Worm (Caenorhabditis elegans) whole organism, mixed stage, embryonic: Measurements from ENCODE around the gene his-5.

Experiments
- M03D4.4 ChIP-seq: sonication (generic microtip); optimal IDR thresholded peaks from 2 replicates; lab custom pipeline; 2017; ENCODE audit warnings: mild to moderate bottlenecking, missing genetic modification characterization, missing compliant biosample characterization
- blmp-1 ChIP-seq: fragments of 150-350 bp; optimal IDR thresholded peaks from 2 replicates; lab custom pipeline; 2014; ENCODE audit warnings: missing biosample characterization, missing genetic modification characterization
- ceh-39 ChIP-seq: fragments of 150-350 bp; optimal IDR thresholded peaks from 2 replicates; lab custom pipeline; 2014; ENCODE audit warnings: missing biosample characterization, missing genetic modification characterization
- ceh-43 ChIP-seq: fragments of 200-800 bp; sonication (Bioruptor generic); optimal IDR thresholded peaks from 2 replicates; lab custom pipeline; 2018; ENCODE audit warnings: mild to moderate bottlenecking, missing genetic modification characterization, moderate library complexity, missing compliant biosample characterization
- ces-1 ChIP-seq: fragments of 150-350 bp; optimal IDR thresholded peaks from 2 replicates; lab custom pipeline; 2014; ENCODE audit warnings: missing biosample characterization, missing genetic modification reagents, missing genetic modification characterization
- drap-1 ChIP-seq: fragments of 200-800 bp; sonication (Bioruptor generic); optimal IDR thresholded peaks from 3 replicates; lab custom pipeline; 2018; ENCODE audit warnings: mild to moderate bottlenecking, missing genetic modification characterization, missing compliant biosample characterization
- elt-1 ChIP-seq: sonication (generic microtip); optimal IDR thresholded peaks from 2 replicates; lab custom pipeline; 2017; ENCODE audit warnings: missing genetic modification characterization, mild to moderate bottlenecking, missing compliant biosample characterization, antibody characterized with exemption, moderate library complexity, borderline replicate concordance; ENCODE audit not compliant: insufficient read depth
- elt-3 ChIP-seq: fragments of 150-350 bp; optimal IDR thresholded peaks from 2 replicates; lab custom pipeline; 2014; ENCODE audit warnings: missing biosample characterization, missing genetic modification characterization
- flh-1 ChIP-seq: fragments of 200-800 bp; sonication (Bioruptor generic); optimal IDR thresholded peaks from 2 replicates; lab custom pipeline; 2018; ENCODE audit warnings: mild to moderate bottlenecking, missing genetic modification characterization, moderate library complexity, missing compliant biosample characterization
- hlh-1 ChIP-seq: fragments of 150-350 bp; optimal IDR thresholded peaks from 2 replicates; lab custom pipeline; 2014; ENCODE audit warnings: missing biosample characterization, missing genetic modification reagents, missing genetic modification characterization
- lin-13 ChIP-seq: fragments of 150-350 bp; optimal IDR thresholded peaks from 2 replicates; lab custom pipeline; 2014; ENCODE audit warnings: missing biosample characterization, missing genetic modification characterization
- lin-32 ChIP-seq: fragments of 200-800 bp; sonication (Bioruptor generic); optimal IDR thresholded peaks from 2 replicates; lab custom pipeline; 2018; ENCODE audit warnings: mild to moderate bottlenecking, missing genetic modification characterization, missing compliant biosample characterization
- lsy-2 ChIP-seq: fragments of 150-350 bp; optimal IDR thresholded peaks from 2 replicates; lab custom pipeline; 2014; ENCODE audit warnings: missing biosample characterization, missing genetic modification characterization
- mab-5 ChIP-seq: fragments of 150-350 bp; optimal IDR thresholded peaks from 2 replicates; lab custom pipeline; 2014; ENCODE audit warnings: missing biosample characterization, missing genetic modification characterization
- mep-1 ChIP-seq: fragments of 150-350 bp; optimal IDR thresholded peaks from 2 replicates; lab custom pipeline; 2017; ENCODE audit warnings: missing biosample characterization, missing genetic modification reagents, missing genetic modification characterization, inconsistent platforms
- nhr-12 ChIP-seq: fragments of 150-350 bp; optimal IDR thresholded peaks from 2 replicates; lab custom pipeline; 2014; ENCODE audit warnings: missing biosample characterization, missing genetic modification characterization
- nhr-237 ChIP-seq: fragments of 150-350 bp; optimal IDR thresholded peaks from 2 replicates; lab custom pipeline; 2014; ENCODE audit warnings: missing biosample characterization, missing genetic modification characterization
- nhr-28 ChIP-seq: fragments of 150-350 bp; optimal IDR thresholded peaks from 2 replicates; lab custom pipeline; 2014; ENCODE audit warnings: missing biosample characterization, missing genetic modification characterization
- nhr-76 ChIP-seq: sonication (generic microtip); optimal IDR thresholded peaks from 2 replicates; lab custom pipeline; 2017; ENCODE audit warnings: missing biosample characterization, missing genetic modification characterization
- snpc-4 ChIP-seq: fragments of 150-350 bp; optimal IDR thresholded peaks from 2 replicates; lab custom pipeline; 2014; ENCODE audit warnings: missing biosample characterization, missing genetic modification characterization
- sptf-1 ChIP-seq: sonication (generic microtip); optimal IDR thresholded peaks from 2 replicates; lab custom pipeline; 2017; ENCODE audit warnings: mild to moderate bottlenecking, missing genetic modification characterization, moderate library complexity, missing compliant biosample characterization
- tbx-8 ChIP-seq: fragments of 200-800 bp; sonication (Bioruptor generic); optimal IDR thresholded peaks from 2 replicates; lab custom pipeline; 2018; ENCODE audit warnings: mild to moderate bottlenecking, missing genetic modification characterization, moderate library complexity, missing compliant biosample characterization
- unc-120 ChIP-seq: sonication (generic microtip); optimal IDR thresholded peaks from 2 replicates; lab custom pipeline; 2017; ENCODE audit warnings: missing genetic modification characterization, missing compliant biosample characterization; ENCODE audit not compliant: poor library complexity, severe bottlenecking
- zip-8 ChIP-seq: fragments of 150-350 bp; optimal IDR thresholded peaks from 2 replicates; lab custom pipeline; 2014; ENCODE audit warnings: missing biosample characterization, missing genetic modification characterization

Gene his-5

ce11 chrV:8545531-8546224 lies 10.7 kb downstream of the his-5 start, which contains the start of the genes slc-17.8 and asns-1:
Gene slc-17.8 (minus strand): TSS chrV:8545581.
Gene asns-1 (plus strand): TSS chrV:8546174.
- TF ChIP-seq ceh-43 (GFP tag; lab: Kevin White, UChicago) (no peak), lin-13 (tag; lab: Kevin White, UChicago) (no peak), ceh-39 (tag; lab: Kevin White, UChicago) (no peak), snpc-4 (no peak), zip-8 (tag; lab: Kevin White, UChicago) (no peak), lin-32 (GFP tag; lab: Kevin White, UChicago) (no peak), lsy-2 (no peak), unc-120 (tag; lab: Kevin White, UChicago) (peak; percentile 37), elt-1 (tag; lab: Kevin White, UChicago) (no peak)

ce11 chrV:8548989-8549388 lies 14.0 kb downstream of the his-5 start, which contains the start of gene stdh-4:
Gene stdh-4 (plus strand): TSS chrV:8549289.
- TF ChIP-seq nhr-28 (tag; lab: Kevin White, UChicago) (no peak), unc-120 (tag; lab: Kevin White, UChicago) (no peak), elt-3 (tag; lab: Kevin White, UChicago) (no peak), ces-1 (no peak), M03D4.4 (tag; lab: Kevin White, UChicago) (no peak), lin-32 (GFP tag; lab: Kevin White, UChicago) (no peak)

ce11 chrV:8552460-8552859 lies 17.4 kb downstream of the his-5 start, which contains the start of gene acr-15:
Gene acr-15 (plus strand): TSS chrV:8552695.
- TF ChIP-seq hlh-1 (tag; lab: Kevin White, UChicago) (peak; percentile 56), lsy-2 (no peak), nhr-28 (tag; lab: Kevin White, UChicago) (no peak), elt-1 (tag; lab: Kevin White, UChicago) (no peak)
- TF ChIP-seq, all 35 proteins: peak for 1

ce11 chrV:8555955-8556354 lies 20.9 kb downstream of the his-5 start:
- TF ChIP-seq M03D4.4 (tag; lab: Kevin White, UChicago) (no peak), mep-1 (tag; lab: Kevin White, UChicago) (no peak), drap-1 (no peak), zip-8 (tag; lab: Kevin White, UChicago) (no peak), lin-32 (GFP tag; lab: Kevin White, UChicago) (no peak)

ce11 chrV:8560916-8561315 lies 25.9 kb downstream of the his-5 start, which contains the start of gene acr-16:
Gene acr-16 (plus strand): TSS chrV:8561216.
- TF ChIP-seq lin-32 (GFP tag; lab: Kevin White, UChicago) (no peak), M03D4.4 (tag; lab: Kevin White, UChicago) (no peak), zip-8 (tag; lab: Kevin White, UChicago) (no peak), nhr-12 (tag; lab: Kevin White, UChicago) (no peak), mep-1 (tag; lab: Kevin White, UChicago) (no peak)

ce11 chrV:8565075-8565474 lies 30.1 kb downstream of the his-5 start, which contains the start of gene F25G6.8:
Gene F25G6.8 (minus strand): TSS chrV:8565175.
- TF ChIP-seq drap-1, result no peak
- TF ChIP-seq blmp-1 (tag; lab: Kevin White, UChicago), result no peak

DNA sequence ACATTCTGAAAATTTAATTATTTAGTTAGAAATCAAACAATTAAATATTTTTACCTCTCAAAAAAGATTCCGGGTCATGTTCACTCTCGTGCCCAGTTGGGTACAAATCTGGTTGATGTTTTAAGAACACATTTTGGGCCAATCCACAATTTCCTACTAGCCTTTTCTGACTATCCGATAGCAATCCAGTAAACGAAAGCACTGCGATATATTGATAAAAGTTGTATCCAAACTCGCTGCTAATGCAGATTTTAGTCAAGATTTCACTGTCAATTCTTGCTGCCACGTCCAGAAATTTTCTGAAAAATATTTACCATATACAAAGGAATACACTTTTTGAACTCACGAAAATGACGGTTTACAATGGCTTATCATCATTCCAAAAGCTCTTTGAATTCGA lies 34.2 kb downstream of the his-5 start:
- no peak for TF ChIP-seq hlh-1 (tag; lab: Kevin White, UChicago)
- no peak for TF ChIP-seq nhr-28 (tag; lab: Kevin White, UChicago)
- no peak for TF ChIP-seq elt-3 (tag; lab: Kevin White, UChicago)
- no peak for TF ChIP-seq lsy-2

- TF ChIP-seq lsy-2, result peak; percentile 35
- TF ChIP-seq tbx-8 (GFP tag; lab: Kevin White, UChicago), result no peak
- TF ChIP-seq nhr-237 (tag; lab: Kevin White, UChicago), result no peak
- no peak for TF ChIP-seq sptf-1 (tag; lab: Kevin White, UChicago)
- no peak for TF ChIP-seq ceh-43 (GFP tag; lab: Kevin White, UChicago)
- TF ChIP-seq flh-1 (GFP tag; lab: Kevin White, UChicago), result no peak
- TF ChIP-seq nhr-28 (tag; lab: Kevin White, UChicago), result no peak
- peak; percentile 45 for TF ChIP-seq lin-13 (tag; lab: Kevin White, UChicago)
- TF ChIP-seq blmp-1 (tag; lab: Kevin White, UChicago), result no peak
- TF ChIP-seq lin-32 (GFP tag; lab: Kevin White, UChicago), result no peak
- no peak for TF ChIP-seq mab-5 (tag; lab: Kevin White, UChicago)
- TF ChIP-seq nhr-76 (tag; lab: Kevin White, UChicago), result no peak
These were observed 34.9 kb downstream of the his-5 start, which contains the start of the genes F25G6.9 and symk-1 for ce11 chrV:8569841-8570361. Gene F25G6.9 (minus strand): TSS chrV:8570000. Gene symk-1 (plus strand): TSS chrV:8570311.
